Fruit fly (Drosophila melanogaster) whole organism, adult: ENCODE data around the gene ouib.

ENCODE experiments used
- CG11617 ChIP-seq: fragments of 200-800 bp; sonication (Bioruptor generic); optimal IDR thresholded peaks from 2 replicates; lab custom pipeline; 2017; ENCODE audit warnings: mild to moderate bottlenecking, missing biosample characterization, missing genetic modification reagents, missing genetic modification characterization
- CG14711 ChIP-seq: fragments of 200-800 bp; sonication (Bioruptor generic); optimal IDR thresholded peaks from 2 replicates; lab custom pipeline; 2018; ENCODE audit warnings: missing biosample characterization, mild to moderate bottlenecking, missing genetic modification characterization, moderate library complexity
- CG1620 ChIP-seq: fragments of 200-800 bp; sonication (Bioruptor generic); optimal IDR thresholded peaks from 2 replicates; lab custom pipeline; 2016; ENCODE audit warnings: missing biosample characterization, missing genetic modification characterization
- CG33017 ChIP-seq: fragments of 200-800 bp; sonication (Bioruptor generic); optimal IDR thresholded peaks from 2 replicates; lab custom pipeline; 2018; ENCODE audit warnings: missing biosample characterization, mild to moderate bottlenecking, missing genetic modification characterization, moderate library complexity
- CG5204 ChIP-seq: fragments of 200-800 bp; sonication (Bioruptor generic); optimal IDR thresholded peaks from 2 replicates; lab custom pipeline; 2016; ENCODE audit warnings: missing biosample characterization, missing genetic modification characterization
- CG7101 ChIP-seq: fragments of 200-800 bp; sonication (Bioruptor generic); optimal IDR thresholded peaks from 2 replicates; lab custom pipeline; 2018; ENCODE audit warnings: missing biosample characterization, mild to moderate bottlenecking, missing genetic modification characterization, moderate library complexity
- Clk ChIP-seq: fragments of 200-800 bp; sonication (Bioruptor generic); optimal IDR thresholded peaks from 2 replicates; lab custom pipeline; 2017; ENCODE audit warnings: missing biosample characterization, missing genetic modification characterization
- Hr96 ChIP-seq: fragments of 200-800 bp; sonication (Bioruptor generic); optimal IDR thresholded peaks from 2 replicates; lab custom pipeline; 2016; ENCODE audit warnings: missing biosample characterization, missing genetic modification characterization
- bab1 ChIP-seq: fragments of 200-800 bp; sonication (Bioruptor generic); optimal IDR thresholded peaks from 3 replicates; lab custom pipeline; 2019; ENCODE audit warnings: missing biosample characterization, mild to moderate bottlenecking, missing genetic modification characterization, moderate library complexity
- kay ChIP-seq: fragments of 200-800 bp; sonication (Bioruptor generic); peaks from one replicate; lab custom pipeline; 2016; ENCODE audit warnings: missing biosample characterization, missing genetic modification characterization, borderline replicate concordance
- ovo ChIP-seq: fragments of 200-800 bp; sonication (Bioruptor generic); optimal IDR thresholded peaks from 2 replicates; lab custom pipeline; 2016; ENCODE audit warnings: missing biosample characterization, missing genetic modification characterization

dm6 chr3R:8676560-8677000, 48.7 kb upstream of the ouib start, which contains the start of the genes Unc50, CG11755 and CG8043:
- TF ChIP-seq Clk (GFP tag; lab: Kevin White, UChicago) (peak; percentile 59), CG14711 (tag; lab: Kevin White, UChicago) (peak; percentile 74), CG33017 (tag; lab: Kevin White, UChicago) (peak; percentile 67), Hr96 (GFP tag; lab: Kevin White, UChicago) (peak; percentile 82), ovo (GFP tag; lab: Kevin White, UChicago) (peak; percentile 44), bab1 (GFP tag; lab: Kevin White, UChicago) (peak; percentile 90), CG1620 (GFP tag; lab: Kevin White, UChicago) (peak; percentile 82), kay (GFP tag; lab: Kevin White, UChicago) (peak; percentile 94), CG5204 (GFP tag; lab: Kevin White, UChicago) (peak; percentile 86), CG11617 (peak; percentile 85), CG7101 (tag; lab: Kevin White, UChicago) (peak; percentile 80)
